Worm (Caenorhabditis elegans): Measurements from ENCODE around the gene tomm-40.

Gene tomm-40

ce11 chrII:9001743-9002222 lies 28.4 kb upstream of the tomm-40 start, which contains the start of gene F44G4.6:
F44G4.6 (minus strand) TSS chrII:9001793.
- TF ChIP-seq pqm-1 (tag; optimal IDR thresholded peaks at IDR 0.05) (no peak), nhr-43 (tag; optimal IDR thresholded peaks at IDR 0.05; ENCODE audit: poor library complexity, severe bottlenecking) (no peak), nhr-23 (tag; optimal IDR thresholded peaks at IDR 0.05) (no peak), nhr-28 (tag; optimal IDR thresholded peaks at IDR 0.05) (no peak), mml-1 (tag; optimal IDR thresholded peaks at IDR 0.05) (no peak), unc-62 (GFP tag; optimal IDR thresholded peaks at IDR 0.05) (no peak), elt-1 (tag; optimal IDR thresholded peaks at IDR 0.05) (no peak), ceh-9 (tag; optimal IDR thresholded peaks at IDR 0.05) (no peak), nhr-67 (tag; optimal IDR thresholded peaks at IDR 0.05) (no peak), fkh-10 (GFP tag; optimal IDR thresholded peaks at IDR 0.05) (no peak)

DNA sequence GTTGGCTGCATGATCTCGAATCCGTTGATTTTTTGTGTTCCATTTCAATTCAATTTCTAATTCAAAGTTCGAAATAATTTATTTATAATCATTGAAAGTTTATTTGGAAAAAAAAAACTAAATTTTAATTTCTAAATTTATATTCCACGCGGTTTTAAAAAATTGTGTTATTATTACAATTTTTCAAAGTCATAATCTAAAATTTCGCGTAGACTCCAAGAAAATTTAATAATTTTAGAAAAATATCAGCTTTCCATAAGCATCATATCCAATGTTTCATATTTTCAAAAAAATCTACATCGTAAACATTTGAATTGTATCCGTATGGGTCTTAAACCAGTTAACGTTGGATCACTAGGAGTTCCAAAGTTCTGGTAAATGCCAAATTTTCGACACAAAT lies 27.0 kb upstream of the tomm-40 start, which contains the start of gene F44G4.5:
TSS of gene F44G4.5 (minus strand) at position 101 of the 400 bp plus-strand sequence.
- TF ChIP-seq lin-15B (tag; optimal IDR thresholded peaks at IDR 0.05) (no peak), ZK546.5 (tag; optimal IDR thresholded peaks at IDR 0.05) (no peak), mml-1 (tag; optimal IDR thresholded peaks at IDR 0.05) (no peak), fkh-2 (tag; optimal IDR thresholded peaks at IDR 0.05) (no peak), ama-1 (optimal IDR thresholded peaks at IDR 0.05) (no peak), unc-39 (tag; optimal IDR thresholded peaks at IDR 0.05) (no peak), ceh-28 (tag; optimal IDR thresholded peaks at IDR 0.05) (no peak), pqm-1 (tag; optimal IDR thresholded peaks at IDR 0.05) (no peak), nhr-12 (tag; optimal IDR thresholded peaks at IDR 0.05) (no peak), jun-1 (tag; optimal IDR thresholded peaks at IDR 0.05) (no peak), nhr-43 (tag; optimal IDR thresholded peaks at IDR 0.05; ENCODE audit: poor library complexity, severe bottlenecking) (no peak), aly-2 (tag; optimal IDR thresholded peaks at IDR 0.05) (no peak), fos-1 (tag; optimal IDR thresholded peaks at IDR 0.05) (no peak), egl-5 (tag; optimal IDR thresholded peaks at IDR 0.05) (no peak), ceh-82 (tag; optimal IDR thresholded peaks at IDR 0.05) (no peak), nhr-23 (tag; optimal IDR thresholded peaks at IDR 0.05) (no peak), lsy-12 (tag; optimal IDR thresholded peaks at IDR 0.05) (no peak)

ce11 chrII:8997479-8997878 lies 24.1 kb upstream of the tomm-40 start, which contains the start of the genes F44G4.3 and tdp-1:
F44G4.3 (minus strand) TSS chrII:8997662.
tdp-1 (plus strand) TSS chrII:8997825.
- TF ChIP-seq unc-62 (GFP tag; optimal IDR thresholded peaks at IDR 0.05), result no peak
- no peak for TF ChIP-seq ceh-16 (tag; optimal IDR thresholded peaks at IDR 0.05)
- TF ChIP-seq ama-1 (optimal IDR thresholded peaks at IDR 0.05), result no peak
- no peak for TF ChIP-seq nhr-77 (tag; optimal IDR thresholded peaks at IDR 0.05)
- TF ChIP-seq nhr-67 (tag; optimal IDR thresholded peaks at IDR 0.05), result no peak
- TF ChIP-seq fkh-2 (tag; optimal IDR thresholded peaks at IDR 0.05), result no peak
- no peak for TF ChIP-seq fkh-10 (GFP tag; optimal IDR thresholded peaks at IDR 0.05)
- peak; percentile 66 for TF ChIP-seq nfya-1 (tag; optimal IDR thresholded peaks at IDR 0.05; ENCODE audit: insufficient read depth)
- TF ChIP-seq pha-4 (tag; optimal IDR thresholded peaks at IDR 0.05), result peak; percentile 51
- no peak for TF ChIP-seq elt-3 (tag; optimal IDR thresholded peaks at IDR 0.05)
- no peak for TF ChIP-seq ceh-9 (tag; optimal IDR thresholded peaks at IDR 0.05)
- TF ChIP-seq R02D3.7 (tag; optimal IDR thresholded peaks at IDR 0.05), result no peak
- no peak for TF ChIP-seq lsy-12 (tag; optimal IDR thresholded peaks at IDR 0.05)
- TF ChIP-seq ztf-4 (tag; optimal IDR thresholded peaks at IDR 0.05), result no peak

ce11 chrII:8996064-8996463 lies 22.7 kb upstream of the tomm-40 start, which contains the start of gene ndub-2:
ndub-2 (plus strand) TSS chrII:8996364.
- no peak for TF ChIP-seq nhr-76 (tag; optimal IDR thresholded peaks at IDR 0.05)
- TF ChIP-seq R02D3.7 (tag; optimal IDR thresholded peaks at IDR 0.05), result no peak
- TF ChIP-seq pha-4 (tag; optimal IDR thresholded peaks at IDR 0.05), result no peak
- TF ChIP-seq daf-12 (tag; optimal IDR thresholded peaks at IDR 0.05), result no peak
- no peak for TF ChIP-seq unc-62 (GFP tag; optimal IDR thresholded peaks at IDR 0.05)

- TF ChIP-seq R02D3.7 (tag; optimal IDR thresholded peaks at IDR 0.05) (no peak), skn-1 (tag; optimal IDR thresholded peaks at IDR 0.05) (no peak)
These were observed 21.0 kb upstream of the tomm-40 start, which contains the start of gene F44G4.1 for ce11 chrII:8994336-8994735. F44G4.1 (plus strand) TSS chrII:8994636.

Data from whole organism, L3 larva.